Worm (Caenorhabditis elegans) whole organism, midembryonic: ENCODE results near the gene crn-3.

ENCODE experiments used
- cog-1 ChIP-seq: sonication (generic microtip); optimal IDR thresholded peaks from 2 replicates; lab custom pipeline; 2016; ENCODE audit warnings: missing genetic modification characterization, missing compliant biosample characterization
- klf-2 ChIP-seq: fragments of 200-800 bp; sonication (Bioruptor generic); conservative IDR thresholded peaks from 2 replicates; pipeline ENCODE4 v1.3.6; 2022; ENCODE audit warnings: missing genetic modification reagents, missing genetic modification characterization, missing compliant biosample characterization

DNA sequence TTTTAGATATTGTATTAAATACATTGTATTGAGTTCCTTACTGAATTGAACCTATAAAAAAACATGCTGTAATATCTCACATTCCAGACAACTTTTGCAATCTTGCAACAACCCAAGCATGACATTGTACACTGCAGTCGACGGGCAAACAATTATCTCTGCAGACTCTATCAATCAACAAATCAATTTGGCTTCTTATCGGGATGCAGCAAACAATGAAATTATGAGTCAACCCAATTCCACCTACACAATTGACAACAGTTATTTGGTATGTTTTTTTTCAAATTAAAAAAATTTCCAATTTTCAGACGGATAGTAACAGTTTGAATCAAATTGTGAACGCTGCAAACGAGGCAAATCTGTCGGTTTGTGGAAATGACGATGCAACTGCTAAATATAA lies 43.1 kb downstream of the crn-3 start:
- TF ChIP-seq cog-1 = no peak
- no peak for TF ChIP-seq klf-2 (GFP tag; lab: Robert Waterston, UW)
